Fruit fly (Drosophila melanogaster) whole organism, wandering third instar larva: ENCODE results near the gene Ptip.

Experiments
- Abd-B ChIP-seq: fragments of >200 bp; optimal IDR thresholded peaks from 2 replicates; lab custom pipeline; 2017; ENCODE audit warnings: missing biosample characterization, missing genetic modification characterization
- CG32264 ChIP-seq: fragments of 200-800 bp; sonication (Bioruptor generic); optimal IDR thresholded peaks from 2 replicates; lab custom pipeline; 2016; ENCODE audit warnings: missing biosample characterization, missing genetic modification characterization
- CG9705 ChIP-seq: fragments of 200-800 bp; sonication (Bioruptor generic); optimal IDR thresholded peaks from 2 replicates; lab custom pipeline; 2018; ENCODE audit warnings: missing biosample characterization, mild to moderate bottlenecking, missing genetic modification characterization
- CrebA ChIP-seq: fragments of 200-800 bp; sonication (Bioruptor generic); optimal IDR thresholded peaks from 2 replicates; lab custom pipeline; 2016; ENCODE audit warnings: missing biosample characterization, mild to moderate bottlenecking, missing genetic modification characterization, borderline replicate concordance
- Dfd ChIP-seq: fragments of >200 bp; optimal IDR thresholded peaks from 2 replicates; lab custom pipeline; 2017; ENCODE audit warnings: missing biosample characterization, missing genetic modification characterization
- Dif ChIP-seq: fragments of 200-275, 200-300 bp; sonication (Bioruptor generic); optimal IDR thresholded peaks from 2 replicates; lab custom pipeline; 2018; ENCODE audit warnings: missing biosample characterization, missing genetic modification characterization; ENCODE audit not compliant: partially characterized antibody
- GATAd ChIP-seq: sonication (Bioruptor generic); optimal IDR thresholded peaks from 2 replicates; lab custom pipeline; 2016; ENCODE audit warnings: missing biosample characterization, missing genetic modification characterization
- HLH106 ChIP-seq: fragments of 200-800 bp; optimal IDR thresholded peaks from 3 replicates; lab custom pipeline; 2019; ENCODE audit warnings: missing biosample characterization, mild to moderate bottlenecking, missing genetic modification characterization, moderate library complexity
- Hnf4 ChIP-seq: fragments of 200-800 bp; sonication (Bioruptor generic); optimal IDR thresholded peaks from 2 replicates; lab custom pipeline; 2016; ENCODE audit warnings: missing biosample characterization, mild to moderate bottlenecking, missing genetic modification characterization
- Hr78 ChIP-seq: fragments of >200 bp; optimal IDR thresholded peaks from 2 replicates; lab custom pipeline; 2017; ENCODE audit warnings: missing biosample characterization, missing genetic modification characterization
- Hr83 ChIP-seq: fragments of 200-300 bp; sonication (Bioruptor generic); optimal IDR thresholded peaks from 2 replicates; lab custom pipeline; 2016; ENCODE audit warnings: missing biosample characterization, mild to moderate bottlenecking, missing genetic modification characterization, moderate library complexity; ENCODE audit not compliant: poor library complexity, severe bottlenecking
- Jra ChIP-seq: sonication (Bioruptor generic); optimal IDR thresholded peaks from 2 replicates; lab custom pipeline; 2016; ENCODE audit warnings: missing biosample characterization, missing genetic modification characterization
- Mio ChIP-seq: sonication (Bioruptor generic); optimal IDR thresholded peaks from 2 replicates; lab custom pipeline; 2016; ENCODE audit warnings: missing biosample characterization, missing genetic modification characterization
- Myc ChIP-seq: fragments of >200 bp; optimal IDR thresholded peaks from 2 replicates; lab custom pipeline; 2017
- N ChIP-seq: fragments of >200 bp; optimal IDR thresholded peaks from 2 replicates; lab custom pipeline; 2018; ENCODE audit warnings: missing biosample characterization, missing external identifiers, missing genetic modification characterization
- OdsH ChIP-seq: fragments of 200-800 bp; sonication (Bioruptor generic); optimal IDR thresholded peaks from 2 replicates; lab custom pipeline; 2016; ENCODE audit warnings: missing biosample characterization, mild to moderate bottlenecking, missing genetic modification characterization
- Rel ChIP-seq, 2 experiments: fragments of 200-800 bp; sonication (Bioruptor generic) in 1 of 2; optimal IDR thresholded peaks; 2 replicates in 1 of 2; 3 replicates in 1 of 2; lab custom pipeline; 2016 to 2019; ENCODE audit warnings: mild to moderate bottlenecking in 2 of 2, missing biosample characterization in 2 of 2, missing genetic modification characterization in 2 of 2, moderate library complexity in 1 of 2
- Sp1 ChIP-seq: fragments of 200-800 bp; sonication (Bioruptor generic); optimal IDR thresholded peaks from 3 replicates; lab custom pipeline; 2019; ENCODE audit warnings: missing biosample characterization, mild to moderate bottlenecking, missing genetic modification characterization, moderate library complexity
- Vsx2 ChIP-seq: fragments of 200-300, 225-300 bp; sonication (Bioruptor generic); optimal IDR thresholded peaks from 2 replicates; lab custom pipeline; 2018; ENCODE audit warnings: missing biosample characterization, missing genetic modification characterization; ENCODE audit not compliant: partially characterized antibody
- br ChIP-seq: fragments of 200-800 bp; sonication (Bioruptor generic); optimal IDR thresholded peaks from 2 replicates; lab custom pipeline; 2016; ENCODE audit warnings: missing biosample characterization, missing genetic modification characterization
- brk ChIP-seq: fragments of 200-800 bp; sonication (Bioruptor generic); optimal IDR thresholded peaks from 2 replicates; lab custom pipeline; 2016; ENCODE audit warnings: missing biosample characterization, mild to moderate bottlenecking, missing genetic modification characterization
- dl ChIP-seq, 2 experiments: fragments of 175-275, 200-275 bp in 1 of 2; fragments of 200-275 bp in 1 of 2; sonication (Bioruptor generic); optimal IDR thresholded peaks; lab custom pipeline; 2018; ENCODE audit warnings: mild to moderate bottlenecking in 2 of 2, missing biosample characterization in 2 of 2, missing genetic modification characterization in 2 of 2, moderate library complexity in 2 of 2; ENCODE audit not compliant: partially characterized antibody in 2 of 2, insufficient read depth in 1 of 2
- dmrt93B ChIP-seq: fragments of 200-800 bp; sonication (Bioruptor generic); optimal IDR thresholded peaks from 2 replicates; lab custom pipeline; 2018; ENCODE audit warnings: missing biosample characterization, mild to moderate bottlenecking, missing genetic modification characterization
- dsf ChIP-seq: sonication (Bioruptor generic); optimal IDR thresholded peaks from 2 replicates; lab custom pipeline; 2016; ENCODE audit warnings: missing biosample characterization, missing genetic modification characterization, borderline replicate concordance
- ey ChIP-seq: fragments of 200-800 bp; sonication (Bioruptor generic); optimal IDR thresholded peaks from 2 replicates; lab custom pipeline; 2016; ENCODE audit warnings: missing biosample characterization, missing genetic modification characterization
- foxo ChIP-seq, 2 experiments: fragments of 200-800 bp; sonication (Bioruptor generic); optimal IDR thresholded peaks; 2 replicates in 1 of 2; 3 replicates in 1 of 2; lab custom pipeline; 2016 to 2017; ENCODE audit warnings: missing biosample characterization in 2 of 2, missing genetic modification characterization in 2 of 2
- fru ChIP-seq: fragments of 200-800 bp; sonication (Bioruptor generic); optimal IDR thresholded peaks from 3 replicates; lab custom pipeline; 2016; ENCODE audit warnings: missing biosample characterization, mild to moderate bottlenecking, missing genetic modification characterization
- h ChIP-seq: fragments of 200-800 bp; sonication (Bioruptor generic); optimal IDR thresholded peaks from 3 replicates; lab custom pipeline; 2016; ENCODE audit warnings: missing biosample characterization, mild to moderate bottlenecking, missing genetic modification characterization
- jim ChIP-seq: fragments of 175-275, 200-325 bp; sonication (Bioruptor generic); optimal IDR thresholded peaks from 2 replicates; lab custom pipeline; 2016; ENCODE audit warnings: missing biosample characterization, mild to moderate bottlenecking, missing genetic modification characterization
- lola ChIP-seq: fragments of >200 bp; optimal IDR thresholded peaks from 2 replicates; lab custom pipeline; 2017; ENCODE audit warnings: missing biosample characterization, missing genetic modification characterization
- pan ChIP-seq: fragments of >200 bp; optimal IDR thresholded peaks from 2 replicates; lab custom pipeline; 2017
- psq ChIP-seq: fragments of 200-800 bp; sonication (Bioruptor generic); optimal IDR thresholded peaks from 3 replicates; lab custom pipeline; 2017; ENCODE audit warnings: missing biosample characterization, mild to moderate bottlenecking, missing genetic modification characterization, moderate library complexity
- rgr ChIP-seq: fragments of 200-800 bp; sonication (Bioruptor generic); optimal IDR thresholded peaks from 3 replicates; lab custom pipeline; 2016; ENCODE audit warnings: missing biosample characterization, mild to moderate bottlenecking, missing genetic modification characterization
- sage ChIP-seq: fragments of 200-800 bp; sonication (Bioruptor generic); optimal IDR thresholded peaks from 2 replicates; lab custom pipeline; 2016; ENCODE audit warnings: missing biosample characterization, mild to moderate bottlenecking, missing genetic modification characterization
- tai ChIP-seq: sonication (Bioruptor generic); optimal IDR thresholded peaks from 2 replicates; lab custom pipeline; 2016; ENCODE audit warnings: missing biosample characterization, missing genetic modification characterization
- usp ChIP-seq: fragments of >200 bp; optimal IDR thresholded peaks from 2 replicates; lab custom pipeline; 2017; ENCODE audit warnings: missing biosample characterization, missing genetic modification characterization
- woc ChIP-seq: sonication (Bioruptor generic); optimal IDR thresholded peaks from 2 replicates; lab custom pipeline; 2016; ENCODE audit warnings: missing biosample characterization, mild to moderate bottlenecking, missing genetic modification characterization

Gene Ptip

dm6 chr3L:14004963-14005458 is 23.9 kb downstream of the Ptip start (continued):
- TF ChIP-seq Sp1 (GFP tag; lab: Kevin White, UChicago) (peak; percentile 95), Mio (GFP tag; lab: Kevin White, UChicago) (peak; percentile 90)
- TF ChIP-seq, all 38 proteins: peak for 20

- TF ChIP-seq br (GFP tag; lab: Kevin White, UChicago) (peak; percentile 5), Sp1 (GFP tag; lab: Kevin White, UChicago) (peak; percentile 48), rgr (GFP tag; lab: Kevin White, UChicago) (peak; percentile 30), fru (GFP tag; lab: Kevin White, UChicago) (peak; percentile 21), brk (peak; percentile 7), Hnf4 (GFP tag; lab: Kevin White, UChicago) (no peak), Dif (GFP tag; lab: Kevin White, UChicago) (peak; percentile 59), dmrt93B (GFP tag; lab: Kevin White, UChicago) (peak; percentile 7), psq (GFP tag; lab: Kevin White, UChicago) (peak; percentile 100), woc (GFP tag; lab: Kevin White, UChicago) (no peak), Rel (GFP tag; optimal IDR thresholded peaks at IDR 0.05; lab: Kevin White, UChicago) (no peak), Rel (tag; optimal IDR thresholded peaks at IDR 0.05; lab: Kevin White, UChicago) (peak; percentile 54), HLH106 (tag; lab: Kevin White, UChicago) (peak; percentile 15), GATAd (GFP tag; lab: Kevin White, UChicago) (no peak)
- TF ChIP-seq, all 38 proteins: peak for 10
These were observed 24.9 kb downstream of the Ptip start for dm6 chr3L:14004041-14004407.

- no peak for TF ChIP-seq tai
- no peak for TF ChIP-seq Rel (GFP tag; optimal IDR thresholded peaks at IDR 0.05; lab: Kevin White, UChicago)
- peak; percentile 4 for TF ChIP-seq Rel (tag; optimal IDR thresholded peaks at IDR 0.05; lab: Kevin White, UChicago)
- peak; percentile 28 for TF ChIP-seq fru (GFP tag; lab: Kevin White, UChicago)
- no peak for TF ChIP-seq usp (GFP tag; lab: Kevin White, UChicago)
- no peak for TF ChIP-seq brk
- TF ChIP-seq jim: peak; percentile 74
- TF ChIP-seq foxo (GFP tag; optimal IDR thresholded peaks at IDR 0.05; lab: Kevin White, UChicago): no peak
- no peak for TF ChIP-seq OdsH (GFP tag; lab: Kevin White, UChicago)
- TF ChIP-seq GATAd (GFP tag; lab: Kevin White, UChicago): no peak
- TF ChIP-seq Jra (GFP tag; lab: Kevin White, UChicago): no peak
- TF ChIP-seq N (GFP tag; lab: Kevin White, UChicago): no peak
These were observed 25.5 kb downstream of the Ptip start for dm6 chr3L:14003297-14004040.

dm6 chr3L:14002524-14003135 is 26.3 kb downstream of the Ptip start:
- TF ChIP-seq dl (GFP tag; optimal IDR thresholded peaks at IDR 0.05; lab: Kevin White, UChicago; ENCODE audit: insufficient read depth in 1 of 2, partially characterized antibody in 2 of 2) (no peak), Dfd (no peak), Vsx2 (GFP tag; lab: Kevin White, UChicago) (no peak), usp (GFP tag; lab: Kevin White, UChicago) (no peak), sage (GFP tag; lab: Kevin White, UChicago) (peak; percentile 28), brk (no peak), tai (no peak), Mio (GFP tag; lab: Kevin White, UChicago) (no peak), dsf (no peak), GATAd (GFP tag; lab: Kevin White, UChicago) (no peak), pan (no peak), Myc (lab: Kevin White, UChicago) (no peak), Rel (GFP tag; optimal IDR thresholded peaks at IDR 0.05; lab: Kevin White, UChicago) (no peak), Rel (tag; optimal IDR thresholded peaks at IDR 0.05; lab: Kevin White, UChicago) (peak; percentile 47), foxo (GFP tag; optimal IDR thresholded peaks at IDR 0.05; lab: Kevin White, UChicago) (no peak), Jra (GFP tag; lab: Kevin White, UChicago) (peak; percentile 30), Hnf4 (GFP tag; lab: Kevin White, UChicago) (no peak), Hr83 (GFP tag; lab: Kevin White, UChicago) (no peak), Abd-B (no peak), CG9705 (GFP tag; lab: Kevin White, UChicago) (no peak), HLH106 (tag; lab: Kevin White, UChicago) (no peak), ey (GFP tag; lab: Kevin White, UChicago) (no peak), Hr78 (GFP tag; lab: Kevin White, UChicago) (no peak), CG32264 (GFP tag; lab: Kevin White, UChicago) (no peak), h (GFP tag; lab: Kevin White, UChicago) (no peak), Sp1 (GFP tag; lab: Kevin White, UChicago) (no peak), fru (GFP tag; lab: Kevin White, UChicago) (no peak), N (GFP tag; lab: Kevin White, UChicago) (no peak), CrebA (GFP tag; lab: Kevin White, UChicago) (no peak), Dif (GFP tag; lab: Kevin White, UChicago) (peak; percentile 32), OdsH (GFP tag; lab: Kevin White, UChicago) (no peak), psq (GFP tag; lab: Kevin White, UChicago) (peak; percentile 100), lola (GFP tag; lab: Kevin White, UChicago) (no peak), br (GFP tag; lab: Kevin White, UChicago) (peak; percentile 21), jim (no peak), dmrt93B (GFP tag; lab: Kevin White, UChicago) (no peak)
